Fruit fly (Drosophila melanogaster): ENCODE results near the gene lectin-37Da.

The lectin-37Da gene

dm6 chr2L:19401914-19402313, 16.2 kb upstream of the lectin-37Da start:
- no peak for TF ChIP-seq CG17801 (GFP tag; optimal IDR thresholded peaks at IDR 0.05; ENCODE audit: partially characterized antibody)

dm6 chr2L:19402667-19403066, 15.4 kb upstream of the lectin-37Da start:
- no peak for TF ChIP-seq CG17801 (GFP tag; optimal IDR thresholded peaks at IDR 0.05; ENCODE audit: partially characterized antibody)

- TF ChIP-seq CG17801 (GFP tag; optimal IDR thresholded peaks at IDR 0.05; ENCODE audit: partially characterized antibody): no peak
These were observed 14.7 kb upstream of the lectin-37Da start for dm6 chr2L:19403398-19403797.

dm6 chr2L:19404804-19405203, 13.3 kb upstream of the lectin-37Da start:
- no peak for TF ChIP-seq CG17801 (GFP tag; optimal IDR thresholded peaks at IDR 0.05; ENCODE audit: partially characterized antibody)

- TF ChIP-seq CG17801 (GFP tag; optimal IDR thresholded peaks at IDR 0.05; ENCODE audit: partially characterized antibody): no peak
These were observed 12.3 kb upstream of the lectin-37Da start for dm6 chr2L:19405685-19406357.

dm6 chr2L:19406419-19406818, 11.7 kb upstream of the lectin-37Da start:
- TF ChIP-seq CG17801 (GFP tag; optimal IDR thresholded peaks at IDR 0.05; ENCODE audit: partially characterized antibody): no peak

- TF ChIP-seq CG17801 (GFP tag; optimal IDR thresholded peaks at IDR 0.05; ENCODE audit: partially characterized antibody): no peak
These were observed 6.2 kb upstream of the lectin-37Da start for dm6 chr2L:19411966-19412365.

dm6 chr2L:19413118-19413893, 4.8 kb upstream of the lectin-37Da start:
- TF ChIP-seq CG17801 (GFP tag; optimal IDR thresholded peaks at IDR 0.05; ENCODE audit: partially characterized antibody): no peak

- TF ChIP-seq CG17801 (GFP tag; optimal IDR thresholded peaks at IDR 0.05; ENCODE audit: partially characterized antibody): no peak
These were observed 3.8 kb upstream of the lectin-37Da start for dm6 chr2L:19414233-19414749.

dm6 chr2L:19415133-19415532, 3.0 kb upstream of the lectin-37Da start:
- no peak for TF ChIP-seq CG17801 (GFP tag; optimal IDR thresholded peaks at IDR 0.05; ENCODE audit: partially characterized antibody)

dm6 chr2L:19415859-19416258, 2.3 kb upstream of the lectin-37Da start:
- TF ChIP-seq CG17801 (GFP tag; optimal IDR thresholded peaks at IDR 0.05; ENCODE audit: partially characterized antibody): no peak

dm6 chr2L:19416602-19417497, 1.3 kb upstream of the lectin-37Da start, which contains the start of gene Lectin-galC1:
Lectin-galC1 (plus strand) TSS chr2L:19417447.
- TF ChIP-seq CG17801 (GFP tag; optimal IDR thresholded peaks at IDR 0.05; ENCODE audit: partially characterized antibody): peak; percentile 41

- no peak for TF ChIP-seq CG17801 (GFP tag; optimal IDR thresholded peaks at IDR 0.05; ENCODE audit: partially characterized antibody)
These were observed 755 bp downstream of the lectin-37Da start, which contains the start of gene lectin-37Db for dm6 chr2L:19418872-19419271. lectin-37Db (plus strand) TSS chr2L:19419075.

dm6 chr2L:19421573-19421972, 3.5 kb downstream of the lectin-37Da start:
- no peak for TF ChIP-seq CG17801 (GFP tag; optimal IDR thresholded peaks at IDR 0.05; ENCODE audit: partially characterized antibody)

dm6 chr2L:19422642-19423041, 4.5 kb downstream of the lectin-37Da start:
- TF ChIP-seq CG17801 (GFP tag; optimal IDR thresholded peaks at IDR 0.05; ENCODE audit: partially characterized antibody): no peak
